Worm (Caenorhabditis elegans) whole organism, dauer: ENCODE results near the gene mec-1.

Experiments
- unc-62 ChIP-seq: sonication (generic microtip); optimal IDR thresholded peaks from 2 replicates; lab custom pipeline; 2017; ENCODE audit warnings: missing biosample characterization, missing genetic modification reagents, missing genetic modification characterization

The mec-1 gene

ce11 chrV:6979019-6979418, 22.7 kb downstream of the mec-1 start, which contains the start of gene sre-12:
TSS of gene sre-12 (minus strand) at chrV:6979119.
- no peak for TF ChIP-seq unc-62

- TF ChIP-seq unc-62, result no peak
Observed at ce11 chrV:6982813-6983212, 26.5 kb downstream of the mec-1 start, which contains the start of gene nhr-161. TSS of gene nhr-161 (minus strand) at chrV:6982913.

- TF ChIP-seq unc-62, result no peak
Observed at ce11 chrV:6985943-6986342, 29.6 kb downstream of the mec-1 start, which contains the start of gene nhr-163. TSS of gene nhr-163 (minus strand) at chrV:6986043.

- TF ChIP-seq unc-62, result no peak
Observed at ce11 chrV:6987673-6988072, 31.3 kb downstream of the mec-1 start, which contains the start of gene nhr-139. TSS of gene nhr-139 (minus strand) at chrV:6987773.

- TF ChIP-seq unc-62, result no peak
Observed at ce11 chrV:6989626-6990138, 33.3 kb downstream of the mec-1 start, which contains the start of gene nhr-140. TSS of gene nhr-140 (minus strand) at chrV:6989676.

ce11 chrV:6991771-6992170, 35.4 kb downstream of the mec-1 start, which contains the start of gene nhr-162:
TSS of gene nhr-162 (minus strand) at chrV:6991871.
- no peak for TF ChIP-seq unc-62

ce11 chrV:6993999-6994398, 37.7 kb downstream of the mec-1 start:
- no peak for TF ChIP-seq unc-62

- TF ChIP-seq unc-62, result no peak
Observed at ce11 chrV:6997041-6997552, 40.8 kb downstream of the mec-1 start, which contains the start of gene nhr-107. TSS of gene nhr-107 (minus strand) at chrV:6997091.

- no peak for TF ChIP-seq unc-62
Observed at ce11 chrV:6998303-6998884, 42.1 kb downstream of the mec-1 start, which contains the start of gene nhr-42. TSS of gene nhr-42 (plus strand) at chrV:6998819.

- no peak for TF ChIP-seq unc-62
Observed at ce11 chrV:7000734-7001133, 44.4 kb downstream of the mec-1 start.

- TF ChIP-seq unc-62, result no peak
Observed at ce11 chrV:7003850-7004249, 47.5 kb downstream of the mec-1 start, which contains the start of gene srab-4. TSS of gene srab-4 (plus strand) at chrV:7004150.

ce11 chrV:7005964-7006363, 49.6 kb downstream of the mec-1 start, which contains the start of gene spig-10:
TSS of gene spig-10 (plus strand) at chrV:7006264.
- no peak for TF ChIP-seq unc-62

- TF ChIP-seq unc-62, result no peak
Observed at ce11 chrV:7007307-7007706, 51.0 kb downstream of the mec-1 start, which contains the start of gene drd-10. TSS of gene drd-10 (plus strand) at chrV:7007607.

ce11 chrV:7009461-7009860, 53.1 kb downstream of the mec-1 start, which contains the start of gene C33G8.2:
TSS of gene C33G8.2 (plus strand) at chrV:7009761.
- TF ChIP-seq unc-62, result no peak

- no peak for TF ChIP-seq unc-62
Observed at ce11 chrV:7012617-7013016, 56.3 kb downstream of the mec-1 start, which contains the start of gene srw-127. TSS of gene srw-127 (plus strand) at chrV:7012917.

- no peak for TF ChIP-seq unc-62
Observed at ce11 chrV:7015872-7016271, 59.5 kb downstream of the mec-1 start, which contains the start of gene C33G8.13. TSS of gene C33G8.13 (minus strand) at chrV:7015972.
